Worm (Caenorhabditis elegans): ENCODE measurements around the gene acl-4.

DNA sequence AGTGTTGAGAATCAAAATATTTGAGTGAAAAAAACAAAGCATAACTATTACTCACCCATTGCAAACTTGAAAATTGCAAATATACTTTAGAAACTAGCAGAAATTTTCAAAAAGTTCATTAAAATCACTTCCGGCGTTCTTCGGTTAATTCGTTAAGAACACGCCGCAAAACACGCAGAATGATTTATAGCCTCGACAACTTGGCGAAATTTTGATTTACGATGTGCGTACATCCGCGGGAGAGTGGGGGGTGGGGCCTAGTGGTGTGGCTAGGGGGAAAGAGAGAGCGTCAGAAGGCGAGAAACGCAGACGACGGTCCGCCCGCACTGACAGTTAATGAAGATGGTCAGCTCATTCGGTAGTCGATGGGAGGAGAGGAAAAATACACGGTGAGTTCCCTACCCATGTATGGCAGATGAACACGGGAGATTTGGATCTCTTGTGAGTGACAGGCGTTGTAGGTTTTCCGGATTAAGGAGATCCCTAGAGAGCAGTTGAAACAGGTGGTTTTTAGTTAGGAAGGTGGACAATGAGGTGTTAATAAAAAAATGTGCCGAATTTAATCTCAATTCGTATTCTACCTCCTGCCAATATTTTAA is 24.0 kb downstream of the acl-4 start, which contains the start of gene igcm-4:
- peak; percentile 81 for TF ChIP-seq nhr-2 (tag; optimal IDR thresholded peaks at IDR 0.05)
- TF ChIP-seq lin-13 (tag; optimal IDR thresholded peaks at IDR 0.05) = peak; percentile 11
- TF ChIP-seq pha-4 (tag; optimal IDR thresholded peaks at IDR 0.05) = no peak
- TF ChIP-seq snpc-4 (tag; optimal IDR thresholded peaks at IDR 0.05) = no peak
- TF ChIP-seq blmp-1 (tag; optimal IDR thresholded peaks at IDR 0.05) = no peak
- peak; percentile 12 for TF ChIP-seq ces-1 (GFP tag; optimal IDR thresholded peaks at IDR 0.05)
- TF ChIP-seq lsy-2 (tag; optimal IDR thresholded peaks at IDR 0.05) = no peak
- TF ChIP-seq unc-62 (GFP tag; optimal IDR thresholded peaks at IDR 0.05) = peak; percentile 99
- TF ChIP-seq nhr-28 (tag; optimal IDR thresholded peaks at IDR 0.05) = no peak
